Worm (Caenorhabditis elegans) whole organism, L4 larva: Measurements from ENCODE around the gene F40G12.6.

Experiments
- ZK546.5 ChIP-seq, 2 experiments: sonication (generic microtip); optimal IDR thresholded peaks; 2 replicates each; lab custom pipeline; 2017; ENCODE audit warnings: missing biosample characterization in 2 of 2, missing genetic modification characterization in 2 of 2
- hlh-30 ChIP-seq: sonication (generic microtip); optimal IDR thresholded peaks from 2 replicates; lab custom pipeline; 2017; ENCODE audit warnings: antibody characterized with exemption, mild to moderate bottlenecking, missing genetic modification characterization, missing compliant biosample characterization; ENCODE audit not compliant: insufficient read depth
- lsy-2 ChIP-seq, 2 experiments: fragments of 150-350 bp in 1 of 2; sonication (generic microtip) in 1 of 2; optimal IDR thresholded peaks; 2 replicates each; lab custom pipeline; 2014 to 2017; ENCODE audit warnings: missing biosample characterization in 2 of 2, missing genetic modification characterization in 2 of 2
- mep-1 ChIP-seq: fragments of 150-350 bp; sonication (generic microtip); optimal IDR thresholded peaks from 3 replicates; lab custom pipeline; 2014; ENCODE audit warnings: missing biosample characterization, missing genetic modification characterization
- nhr-28 ChIP-seq: fragments of 150-350 bp; optimal IDR thresholded peaks from 2 replicates; lab custom pipeline; 2014; ENCODE audit warnings: missing biosample characterization, missing genetic modification characterization
- pha-4 ChIP-seq, 2 experiments: fragments of 150-350 bp in 1 of 2; fragments of 200-800 bp in 1 of 2; sonication (Bioruptor generic) in 1 of 2; IDR thresholded peaks in 1 of 2; optimal IDR thresholded peaks in 1 of 2; 2 replicates each; pipeline versions ENCODE4 v1.3.6 to Lab custom; 2014 to 2022; ENCODE audit warnings: missing genetic modification characterization in 2 of 2, missing genetic modification reagents in 2 of 2, missing biosample characterization in 1 of 2, missing compliant biosample characterization in 1 of 2
- pqm-1 ChIP-seq: sonication (generic microtip); optimal IDR thresholded peaks from 2 replicates; lab custom pipeline; 2017; ENCODE audit warnings: missing biosample characterization, missing genetic modification characterization
- snpc-4 ChIP-seq: fragments of 150-350 bp; optimal IDR thresholded peaks from 2 replicates; lab custom pipeline; 2014; ENCODE audit warnings: missing biosample characterization, missing genetic modification characterization
- spr-1 ChIP-seq: sonication (generic microtip); optimal IDR thresholded peaks from 2 replicates; lab custom pipeline; 2016; ENCODE audit warnings: mild to moderate bottlenecking, missing genetic modification characterization, missing compliant biosample characterization

ce11 chrV:14314236-14314635 lies 41.3 kb upstream of the F40G12.6 start, which contains the start of gene F47B8.1:
- TF ChIP-seq lsy-2 (tag; optimal IDR thresholded peaks at IDR 0.05; lab: Kevin White, UChicago): no peak
- no peak for TF ChIP-seq spr-1 (tag; lab: Kevin White, UChicago)
- no peak for TF ChIP-seq pqm-1 (tag; lab: Kevin White, UChicago)
- no peak for TF ChIP-seq snpc-4 (tag; lab: Kevin White, UChicago)
- TF ChIP-seq pha-4 (GFP tag; IDR thresholded peaks at IDR 0.05; lab: Robert Waterston, UW): no peak
- TF ChIP-seq pha-4 (tag; optimal IDR thresholded peaks at IDR 0.05; lab: Kevin White, UChicago): no peak
- no peak for TF ChIP-seq hlh-30
- no peak for TF ChIP-seq nhr-28
- no peak for TF ChIP-seq ZK546.5 (tag; optimal IDR thresholded peaks at IDR 0.05; lab: Kevin White, UChicago)
- no peak for TF ChIP-seq mep-1 (tag; lab: Kevin White, UChicago)
